Fruit fly (Drosophila melanogaster): ENCODE results near the gene Kcmf1.

Gene Kcmf1

dm6 chr3R:9006129-9006528 is 8.6 kb downstream of the Kcmf1 start, which contains the start of the genes Prosbeta3 and Iru (continued):
- no peak for TF ChIP-seq CG2875 (GFP tag; optimal IDR thresholded peaks at IDR 0.05)
- TF ChIP-seq exex (tag; optimal IDR thresholded peaks at IDR 0.05) = no peak
- no peak for TF ChIP-seq gcm (GFP tag; optimal IDR thresholded peaks at IDR 0.05)
- TF ChIP-seq Sry-δ (GFP tag; optimal IDR thresholded peaks at IDR 0.05) = peak; percentile 24
- TF ChIP-seq Myb (GFP tag; optimal IDR thresholded peaks at IDR 0.05) = peak; percentile 51
- no peak for TF ChIP-seq CG4730 (GFP tag; IDR thresholded peaks at IDR 0.05)
- no peak for TF ChIP-seq CG8388 (GFP tag; optimal IDR thresholded peaks at IDR 0.05)
- no peak for TF ChIP-seq onecut (GFP tag; IDR thresholded peaks at IDR 0.05)
- no peak for TF ChIP-seq CG16779 (GFP tag; IDR thresholded peaks at IDR 0.05)
- no peak for TF ChIP-seq eve (GFP tag; optimal IDR thresholded peaks at IDR 0.05)
- no peak for TF ChIP-seq Blimp-1 (GFP tag; optimal IDR thresholded peaks at IDR 0.05)
- peak in 1 of 2 experiments; percentile 1 for TF ChIP-seq dpn (GFP tag; optimal IDR thresholded peaks at IDR 0.05)
- no peak for TF ChIP-seq H15 (GFP tag; IDR thresholded peaks at IDR 0.05)
- TF ChIP-seq CG2712 (tag; optimal IDR thresholded peaks at IDR 0.05) = peak; percentile 20
- TF ChIP-seq kni (GFP tag; optimal IDR thresholded peaks at IDR 0.05) = no peak
- TF ChIP-seq Ptx1 (GFP tag; IDR thresholded peaks at IDR 0.05) = no peak
- no peak for TF ChIP-seq trh (GFP tag; optimal IDR thresholded peaks at IDR 0.05)
- peak; percentile 35 for TF ChIP-seq sug (tag; optimal IDR thresholded peaks at IDR 0.05)
- no peak for TF ChIP-seq CG9437 (GFP tag; optimal IDR thresholded peaks at IDR 0.05)
- peak; percentile 31; the same call in 1 of the 2 replicates for TF ChIP-seq amos (GFP tag; IDR thresholded peaks at IDR 0.05; ENCODE audit: partially characterized antibody)
- TF ChIP-seq CG11696 (GFP tag; IDR thresholded peaks at IDR 0.05) = no peak
- TF ChIP-seq E2f2 (GFP tag; IDR thresholded peaks at IDR 0.05) = peak; percentile 66
- TF ChIP-seq CG14014 (GFP tag; IDR thresholded peaks at IDR 0.05) = no peak
- no peak for TF ChIP-seq CG17802 (tag; optimal IDR thresholded peaks at IDR 0.05)
- no peak for TF ChIP-seq cas (GFP tag; IDR thresholded peaks at IDR 0.05)
- TF ChIP-seq zf30C (GFP tag; optimal IDR thresholded peaks at IDR 0.05) = no peak
- no peak for TF ChIP-seq CG6175 (GFP tag; IDR thresholded peaks at IDR 0.05)
- no peak for TF ChIP-seq lab (GFP tag; optimal IDR thresholded peaks at IDR 0.05)
- no peak for TF ChIP-seq stc (GFP tag; IDR thresholded peaks at IDR 0.05)
- no peak for TF ChIP-seq Antp (GFP tag; optimal IDR thresholded peaks at IDR 0.05)
- no peak for TF ChIP-seq cg (GFP tag; optimal IDR thresholded peaks at IDR 0.05)
- TF ChIP-seq otp (GFP tag; IDR thresholded peaks at IDR 0.05) = no peak
- peak; percentile 14 for TF ChIP-seq mam (GFP tag; optimal IDR thresholded peaks at IDR 0.05)
- peak in 1 of 2 experiments; percentile 45 for TF ChIP-seq Pdp1 (GFP tag; optimal IDR thresholded peaks at IDR 0.05)
- TF ChIP-seq eyg (GFP tag; optimal IDR thresholded peaks at IDR 0.05) = no peak
- no peak for TF ChIP-seq Poxn (GFP tag; IDR thresholded peaks at IDR 0.05)
- no peak for TF ChIP-seq gce (GFP tag; IDR thresholded peaks at IDR 0.05)
- no peak for TF ChIP-seq Eip74EF (GFP tag; optimal IDR thresholded peaks at IDR 0.05)
- no peak for TF ChIP-seq CG13624 (GFP tag; optimal IDR thresholded peaks at IDR 0.05)
- no peak for TF ChIP-seq Lpt (GFP tag; optimal IDR thresholded peaks at IDR 0.05)
- no peak for TF ChIP-seq CG10979 (tag; optimal IDR thresholded peaks at IDR 0.05)
- no peak for TF ChIP-seq CG15011 (GFP tag; optimal IDR thresholded peaks at IDR 0.05)
- TF ChIP-seq HmgZ (tag; optimal IDR thresholded peaks at IDR 0.05) = peak; percentile 59
- no peak for TF ChIP-seq da (GFP tag; optimal IDR thresholded peaks at IDR 0.05)
- peak; percentile 66 for TF ChIP-seq nmo (GFP tag; optimal IDR thresholded peaks at IDR 0.05)
- no peak for TF ChIP-seq CG9609 (GFP tag; optimal IDR thresholded peaks at IDR 0.05)
- TF ChIP-seq CG11456 (GFP tag; IDR thresholded peaks at IDR 0.05) = no peak
- no peak for TF ChIP-seq Jarid2 (GFP tag; optimal IDR thresholded peaks at IDR 0.05)
- TF ChIP-seq Sin3A (optimal IDR thresholded peaks at IDR 0.05) = peak; percentile 90
- TF ChIP-seq CG2199 (GFP tag; IDR thresholded peaks at IDR 0.05) = no peak
- no peak for TF ChIP-seq Six4 (GFP tag; optimal IDR thresholded peaks at IDR 0.05)
- TF ChIP-seq CG11695 (GFP tag; IDR thresholded peaks at IDR 0.05) = no peak
